Worm (Caenorhabditis elegans): Measurements from ENCODE around the gene srg-9.
A peak's percentile ranks its signal among the peaks of the same experiment; 100 is the strongest.

srg-9 gene

DNA sequence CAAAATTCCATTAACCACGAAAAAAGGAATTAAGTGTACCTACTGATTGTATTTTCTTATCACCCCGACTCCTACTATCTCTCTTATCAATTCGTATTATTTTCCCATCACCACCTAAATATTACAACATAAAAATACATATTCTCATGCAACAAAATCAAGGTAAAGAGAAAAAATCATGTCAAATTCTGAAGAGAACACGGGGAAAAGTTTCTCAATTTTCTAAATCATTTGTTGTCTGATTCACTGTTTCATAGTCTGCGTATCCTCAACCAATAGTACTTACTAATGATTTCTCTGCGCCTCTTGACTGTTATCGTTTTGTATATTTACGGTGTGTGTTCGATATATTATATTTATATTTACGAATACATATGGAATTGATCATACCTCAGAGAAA, 24.7 kb downstream of the srg-9 start (continued):
- no peak for TF ChIP-seq vab-7 (GFP tag; IDR thresholded peaks at IDR 0.05)
- TF ChIP-seq pqm-1 (tag; optimal IDR thresholded peaks at IDR 0.05) = peak; percentile 95
- no peak for TF ChIP-seq lin-39 (tag; optimal IDR thresholded peaks at IDR 0.05)
- no peak for TF ChIP-seq rbr-2 (tag; optimal IDR thresholded peaks at IDR 0.05)
- peak; percentile 88 for TF ChIP-seq nhr-28 (tag; optimal IDR thresholded peaks at IDR 0.05)
- TF ChIP-seq spr-1 (tag; optimal IDR thresholded peaks at IDR 0.05) = no peak
- TF ChIP-seq dve-1 (tag; optimal IDR thresholded peaks at IDR 0.05; ENCODE audit: insufficient read depth) = peak; percentile 77
- TF ChIP-seq daf-19 (GFP tag; conservative IDR thresholded peaks at IDR 0.05) = no peak
- no peak for TF ChIP-seq F49E8.2 (tag; optimal IDR thresholded peaks at IDR 0.05; ENCODE audit: borderline replicate concordance)

- no peak for TF ChIP-seq madf-9 (GFP tag; conservative IDR thresholded peaks at IDR 0.05)
- TF ChIP-seq ztf-11 (tag; optimal IDR thresholded peaks at IDR 0.05) = no peak
- peak in 1 of 2 experiments; percentile 47 for TF ChIP-seq unc-62 (GFP tag; optimal IDR thresholded peaks at IDR 0.05 in 1 of 2)
- TF ChIP-seq unc-62 (tag; optimal IDR thresholded peaks at IDR 0.05) = no peak
- TF ChIP-seq nhr-25 (tag; optimal IDR thresholded peaks at IDR 0.05; ENCODE audit: borderline replicate concordance, insufficient read depth) = no peak
- TF ChIP-seq dmd-9 (GFP tag; IDR thresholded peaks at IDR 0.05) = no peak
Measured at ce11 chrIII:6230870-6231269, 25.7 kb downstream of the srg-9 start, which contains the start of gene esyt-2. TSS of gene esyt-2 (minus strand) at chrIII:6230970.

- TF ChIP-seq aha-1 (tag) = peak; percentile 56
- TF ChIP-seq egl-27 (tag; optimal IDR thresholded peaks at IDR 0.05) = no peak
Measured at ce11 chrIII:6221403-6221802, 35.2 kb downstream of the srg-9 start.

DNA sequence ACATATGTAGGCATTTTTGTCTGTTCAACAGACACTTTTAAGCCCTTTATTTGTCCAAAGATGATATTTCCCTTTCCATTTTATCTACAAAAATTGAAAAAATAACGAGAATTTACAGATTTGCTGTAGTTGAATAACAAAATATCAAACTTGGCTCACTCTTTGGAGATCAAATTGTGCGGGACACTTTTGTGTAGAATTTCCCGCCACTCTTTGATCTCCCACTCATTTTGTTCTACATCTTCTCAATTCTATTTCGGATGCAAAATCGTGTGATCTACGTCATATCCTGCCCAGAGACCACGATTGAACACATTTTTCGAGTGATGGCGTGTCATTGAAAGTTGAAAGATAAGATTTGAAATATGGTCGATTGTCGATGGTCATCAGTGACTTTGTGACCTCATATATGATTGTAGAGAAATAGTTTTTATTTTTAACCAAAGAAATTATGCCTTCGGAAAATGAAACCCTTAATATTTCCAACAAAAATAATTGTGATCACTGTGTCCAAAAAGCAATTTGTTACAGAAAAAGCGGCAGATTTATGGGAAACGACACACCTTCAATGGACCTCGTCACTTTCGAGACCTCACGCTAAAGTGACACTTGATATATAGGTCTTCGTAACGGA, 39.6 kb downstream of the srg-9 start, which contains the start of gene hot-4:
hot-4 (plus strand) TSS at position 584 of the 634 bp plus-strand sequence.
- TF ChIP-seq Y48G9A.11 (GFP tag; IDR thresholded peaks at IDR 0.05) (no peak), mep-1 (tag; optimal IDR thresholded peaks at IDR 0.05) (no peak), Y5F2A.4 (GFP tag; optimal IDR thresholded peaks at IDR 0.05) (no peak), lin-29 (GFP tag; IDR thresholded peaks at IDR 0.05) (no peak), ZK546.5 (tag; optimal IDR thresholded peaks at IDR 0.05) (no peak)

- TF ChIP-seq vab-7 (GFP tag; IDR thresholded peaks at IDR 0.05) (no peak), lsy-2 (tag; optimal IDR thresholded peaks at IDR 0.05) (no peak), nhr-77 (tag; optimal IDR thresholded peaks at IDR 0.05) (no peak), php-3 (GFP tag; IDR thresholded peaks at IDR 0.05) (no peak), egl-27 (tag; optimal IDR thresholded peaks at IDR 0.05) (no peak), fos-1 (tag; optimal IDR thresholded peaks at IDR 0.05) (no peak), tag-97 (GFP tag; IDR thresholded peaks at IDR 0.05) (no peak), unc-62 (GFP tag; optimal IDR thresholded peaks at IDR 0.05 in 1 of 2) (no peak), unc-62 (tag; optimal IDR thresholded peaks at IDR 0.05) (no peak), ctbp-1 (GFP tag; IDR thresholded peaks at IDR 0.05) (no peak), saeg-2 (GFP tag; IDR thresholded peaks at IDR 0.05) (no peak), jun-1 (tag; optimal IDR thresholded peaks at IDR 0.05) (no peak), unc-39 (tag; optimal IDR thresholded peaks at IDR 0.05) (no peak), ceh-62 (tag; optimal IDR thresholded peaks at IDR 0.05) (no peak), Y75B8A.6 (GFP tag; IDR thresholded peaks at IDR 0.05) (no peak), gei-8 (GFP tag; optimal IDR thresholded peaks at IDR 0.05) (no peak), madf-5 (GFP tag; IDR thresholded peaks at IDR 0.05) (no peak), sdz-12 (GFP tag; optimal IDR thresholded peaks at IDR 0.05) (no peak), hlh-11 (tag; optimal IDR thresholded peaks at IDR 0.05) (peak; percentile 23), D1046.2 (GFP tag; IDR thresholded peaks at IDR 0.05) (no peak), snpc-1.2 (GFP tag; IDR thresholded peaks at IDR 0.05) (no peak), lin-15B (tag; optimal IDR thresholded peaks at IDR 0.05) (no peak), egl-43 (GFP tag; IDR thresholded peaks at IDR 0.05) (no peak), arid-1 (GFP tag; conservative IDR thresholded peaks at IDR 0.05) (no peak), daf-12 (tag; optimal IDR thresholded peaks at IDR 0.05) (no peak), hlh-30 (tag; optimal IDR thresholded peaks at IDR 0.05; ENCODE audit: insufficient read depth) (peak; percentile 14), ama-1 (optimal IDR thresholded peaks at IDR 0.05) (no peak)
Measured at ce11 chrIII:6215943-6216342, 40.6 kb downstream of the srg-9 start.

All from whole organism, L4 larva.